Worm (Caenorhabditis elegans) whole organism, early embryonic: Measurements from ENCODE around the gene gap-2.

Source experiments
- B0310.2 ChIP-seq: sonication (generic microtip); optimal IDR thresholded peaks from 2 replicates; lab custom pipeline; 2016; ENCODE audit warnings: mild to moderate bottlenecking, missing genetic modification characterization, missing compliant biosample characterization
- ama-1 ChIP-seq: fragments of 150-350 bp; optimal IDR thresholded peaks from 2 replicates; lab custom pipeline; 2014
- ceh-13 ChIP-seq: fragments of 200-800 bp; sonication (Bioruptor generic); optimal IDR thresholded peaks from 2 replicates; lab custom pipeline; 2018; ENCODE audit warnings: mild to moderate bottlenecking, missing genetic modification characterization, missing compliant biosample characterization
- ets-7 ChIP-seq: sonication (generic microtip); optimal IDR thresholded peaks from 2 replicates; lab custom pipeline; 2016; ENCODE audit warnings: missing genotype, missing genetic modification characterization, missing compliant biosample characterization
- flt-1 ChIP-seq: fragments of 200-800 bp; sonication (Bioruptor generic); IDR thresholded peaks from 2 replicates; pipeline ENCODE4 v1.3.6; 2022; ENCODE audit warnings: missing genetic modification characterization, missing compliant biosample characterization
- hmbx-1 ChIP-seq: sonication (generic microtip); optimal IDR thresholded peaks from 2 replicates; lab custom pipeline; 2016; ENCODE audit warnings: mild to moderate bottlenecking, missing genetic modification characterization, missing compliant biosample characterization
- hmg-4 ChIP-seq: fragments of 200-800 bp; sonication (Bioruptor generic); optimal IDR thresholded peaks from 2 replicates; lab custom pipeline; 2018; ENCODE audit warnings: mild to moderate bottlenecking, missing genetic modification characterization, missing compliant biosample characterization
- pes-1 ChIP-seq: fragments of 200-800 bp; sonication (Bioruptor generic); IDR thresholded peaks from 2 replicates; pipeline ENCODE4 v1.3.6; 2022; ENCODE audit warnings: missing genetic modification reagents, missing genetic modification characterization, missing compliant biosample characterization
- scrt-1 ChIP-seq: fragments of 200-800 bp; sonication (Bioruptor generic); IDR thresholded peaks from 2 replicates; pipeline ENCODE4 v1.3.6; 2022; ENCODE audit warnings: missing genetic modification characterization, missing compliant biosample characterization
- sea-1 ChIP-seq: fragments of 200-800 bp; sonication (Bioruptor generic); conservative IDR thresholded peaks from 2 replicates; pipeline ENCODE4 v1.3.6; 2022; ENCODE audit warnings: missing genetic modification characterization, missing compliant biosample characterization
- tbx-11 ChIP-seq: fragments of 200-800 bp; sonication (Bioruptor generic); IDR thresholded peaks from 2 replicates; pipeline ENCODE4 v1.3.6; 2022; ENCODE audit warnings: missing genetic modification characterization, missing compliant biosample characterization
- tbx-37 ChIP-seq: fragments of 200-800 bp; sonication (Bioruptor generic); conservative IDR thresholded peaks from 2 replicates; pipeline ENCODE4 v1.3.6; 2022; ENCODE audit warnings: missing genetic modification reagents, missing genetic modification characterization, missing compliant biosample characterization
- tra-4 ChIP-seq: sonication (generic microtip); optimal IDR thresholded peaks from 2 replicates; lab custom pipeline; 2017; ENCODE audit warnings: missing genetic modification characterization, missing compliant biosample characterization

- TF ChIP-seq sea-1 (GFP tag; lab: Robert Waterston, UW), result no peak
- TF ChIP-seq ets-7 (tag; lab: Kevin White, UChicago), result no peak
- no peak for TF ChIP-seq tbx-37 (GFP tag; lab: Robert Waterston, UW)
- no peak for TF ChIP-seq B0310.2 (tag; lab: Kevin White, UChicago)
- no peak for TF ChIP-seq scrt-1
- TF ChIP-seq ama-1 (lab: Kevin White, UChicago), result no peak
- TF ChIP-seq hmg-4 (GFP tag; lab: Kevin White, UChicago), result no peak
- no peak for TF ChIP-seq hmbx-1 (tag; lab: Kevin White, UChicago)
- TF ChIP-seq ceh-13 (GFP tag; lab: Kevin White, UChicago), result no peak
- no peak for TF ChIP-seq pes-1 (GFP tag; lab: Robert Waterston, UW)
- no peak for TF ChIP-seq flt-1 (GFP tag; lab: Robert Waterston, UW)
- TF ChIP-seq tra-4 (tag; lab: Kevin White, UChicago), result no peak
- no peak for TF ChIP-seq tbx-11
These were observed 40.2 kb downstream of the gap-2 start for ce11 chrX:9512457-9512856.
